Fruit fly (Drosophila melanogaster) whole organism, embryonic: Measurements from ENCODE around the gene CG34238.
A peak's percentile ranks its signal among the peaks of the same experiment; 100 is the strongest.

Experiments used
- Antp ChIP-seq: fragments of 200-800 bp; sonication (Bioruptor generic); optimal IDR thresholded peaks from 3 replicates; lab custom pipeline; 2016; ENCODE audit warnings: missing biosample characterization, missing genetic modification characterization
- B-H2 ChIP-seq: fragments of 200-800 bp; sonication (Bioruptor generic); optimal IDR thresholded peaks from 2 replicates; lab custom pipeline; 2018; ENCODE audit warnings: missing biosample characterization, mild to moderate bottlenecking, missing genetic modification characterization
- C15 ChIP-seq: fragments of 200-800 bp; sonication (Bioruptor generic); IDR thresholded peaks from 3 replicates; pipeline ENCODE4 v1.3.6; 2022; ENCODE audit warnings: missing biosample characterization, missing genetic modification characterization
- CG11504 ChIP-seq: fragments of 200-800 bp; sonication (Bioruptor generic); optimal IDR thresholded peaks from 3 replicates; lab custom pipeline; 2019; ENCODE audit warnings: missing biosample characterization, mild to moderate bottlenecking, missing genetic modification characterization, moderate library complexity
- CG12236 ChIP-seq: fragments of 200-800 bp; sonication (Bioruptor generic); optimal IDR thresholded peaks from 2 replicates; lab custom pipeline; 2016; ENCODE audit warnings: missing biosample characterization, missing genetic modification characterization
- CG12299 ChIP-seq: fragments of 200-800 bp; sonication (Bioruptor generic); optimal IDR thresholded peaks from 2 replicates; lab custom pipeline; 2018; ENCODE audit warnings: missing biosample characterization, mild to moderate bottlenecking, missing genetic modification characterization
- CG14441 ChIP-seq: fragments of 200-800 bp; sonication (Bioruptor generic); IDR thresholded peaks from 2 replicates; pipeline ENCODE4 v1.3.6; 2022; ENCODE audit warnings: missing biosample characterization, missing genetic modification characterization
- CG14667 ChIP-seq: fragments of 200-800 bp; sonication (Bioruptor generic); IDR thresholded peaks from 2 replicates; pipeline ENCODE4 v1.3.6; 2022; ENCODE audit warnings: missing biosample characterization, missing genetic modification characterization
- CG14860 ChIP-seq: fragments of 200-800 bp; sonication (Bioruptor generic); IDR thresholded peaks from 3 replicates; pipeline ENCODE4 v1.3.6; 2022; ENCODE audit warnings: missing biosample characterization, missing genetic modification characterization; ENCODE audit not compliant: partially characterized antibody
- CG15011 ChIP-seq: fragments of 200-800 bp; sonication (Bioruptor generic); optimal IDR thresholded peaks from 3 replicates; lab custom pipeline; 2018; ENCODE audit warnings: missing biosample characterization, mild to moderate bottlenecking, missing genetic modification characterization
- CG15696 ChIP-seq: fragments of 200-800 bp; sonication (Bioruptor generic); optimal IDR thresholded peaks from 2 replicates; lab custom pipeline; 2019; ENCODE audit warnings: missing biosample characterization, mild to moderate bottlenecking, missing genetic modification characterization, moderate library complexity
- CG17912 ChIP-seq: fragments of 200-800 bp; sonication (Bioruptor generic); optimal IDR thresholded peaks from 2 replicates; lab custom pipeline; 2018; ENCODE audit warnings: missing biosample characterization, mild to moderate bottlenecking, missing genetic modification characterization
- CG18619 ChIP-seq: fragments of 200-800 bp; sonication (Bioruptor generic); optimal IDR thresholded peaks from 3 replicates; lab custom pipeline; 2017; ENCODE audit warnings: missing biosample characterization, mild to moderate bottlenecking, missing genetic modification characterization
- CG2712 ChIP-seq: fragments of 200-800 bp; optimal IDR thresholded peaks from 3 replicates; lab custom pipeline; 2019; ENCODE audit warnings: missing biosample characterization, mild to moderate bottlenecking, missing genetic modification characterization, moderate library complexity
- CG3281 ChIP-seq: fragments of 200-800 bp; sonication (Bioruptor generic); optimal IDR thresholded peaks from 3 replicates; lab custom pipeline; 2017; ENCODE audit warnings: missing biosample characterization, mild to moderate bottlenecking, missing genetic modification characterization
- CG43689 ChIP-seq: fragments of 200-800 bp; sonication (Bioruptor generic); IDR thresholded peaks from 2 replicates; pipeline ENCODE4 v1.3.6; 2022; ENCODE audit warnings: missing biosample characterization, missing genetic modification characterization
- CG4404 ChIP-seq: fragments of 200-800 bp; sonication (Bioruptor generic); IDR thresholded peaks from 2 replicates; pipeline ENCODE4 v1.3.6; 2022; ENCODE audit warnings: missing biosample characterization, missing genetic modification characterization
- CG6683 ChIP-seq: fragments of 200-800 bp; sonication (Bioruptor generic); optimal IDR thresholded peaks from 2 replicates; lab custom pipeline; 2017; ENCODE audit warnings: missing biosample characterization, mild to moderate bottlenecking, missing genetic modification characterization, missing genetic modification reagents
- CG6854 ChIP-seq: fragments of 200-800 bp; sonication (Bioruptor generic); optimal IDR thresholded peaks from 3 replicates; lab custom pipeline; 2017; ENCODE audit warnings: missing biosample characterization, mild to moderate bottlenecking, missing genetic modification characterization
- CG9797 ChIP-seq: fragments of 200-800 bp; sonication (Bioruptor generic); optimal IDR thresholded peaks from 3 replicates; lab custom pipeline; 2018; ENCODE audit warnings: missing biosample characterization, mild to moderate bottlenecking, missing genetic modification characterization
- Dip2 ChIP-seq: fragments of 200-800 bp; sonication (Bioruptor generic); IDR thresholded peaks from 2 replicates; pipeline ENCODE4 v1.3.6; 2022; ENCODE audit warnings: missing biosample characterization, missing genetic modification characterization
- Eip74EF ChIP-seq, 2 experiments: fragments of 200-800 bp in 1 of 2; fragments of >200 bp in 1 of 2; sonication (Bioruptor generic) in 1 of 2; optimal IDR thresholded peaks; 2 replicates each; lab custom pipeline; 2017 to 2019; ENCODE audit warnings: missing biosample characterization in 2 of 2, missing genetic modification characterization in 2 of 2, mild to moderate bottlenecking in 1 of 2, moderate library complexity in 1 of 2
- Fer1 ChIP-seq: fragments of 200-800 bp; sonication (Bioruptor generic); optimal IDR thresholded peaks from 2 replicates; lab custom pipeline; 2017; ENCODE audit warnings: missing biosample characterization, mild to moderate bottlenecking, missing genetic modification characterization
- Fer3 ChIP-seq: fragments of 200-800 bp; sonication (Bioruptor generic); optimal IDR thresholded peaks from 2 replicates; lab custom pipeline; 2018; ENCODE audit warnings: missing biosample characterization, mild to moderate bottlenecking, missing genetic modification characterization, moderate library complexity
- Hmr ChIP-seq: fragments of 200-800 bp; sonication (Bioruptor generic); optimal IDR thresholded peaks from 3 replicates; lab custom pipeline; 2017; ENCODE audit warnings: mild to moderate bottlenecking, missing biosample characterization, missing genetic modification reagents, missing genetic modification characterization
- Kr ChIP-seq: fragments of 200-800 bp; sonication (Bioruptor generic); optimal IDR thresholded peaks from 2 replicates; lab custom pipeline; 2017; ENCODE audit warnings: missing biosample characterization, mild to moderate bottlenecking, missing genetic modification characterization
- Med ChIP-seq: fragments of 200-800 bp; sonication (Bioruptor generic); peaks from one replicate; lab custom pipeline; 2016; ENCODE audit warnings: missing biosample characterization, missing genetic modification characterization, mild to moderate bottlenecking, inconsistent platforms, moderate library complexity
- NC2α ChIP-seq: fragments of 200-800 bp; sonication (Bioruptor generic); optimal IDR thresholded peaks from 2 replicates; lab custom pipeline; 2016; ENCODE audit warnings: missing biosample characterization, missing genetic modification characterization
- Nf-YA ChIP-seq: fragments of 200-800 bp; sonication (Bioruptor generic); IDR thresholded peaks from 2 replicates; pipeline ENCODE4 v1.3.6; 2022; ENCODE audit warnings: missing biosample characterization, missing genetic modification characterization
- Ssrp ChIP-seq: fragments of 200-800 bp; sonication (Bioruptor generic); optimal IDR thresholded peaks from 2 replicates; lab custom pipeline; 2018; ENCODE audit warnings: missing biosample characterization, mild to moderate bottlenecking, missing genetic modification characterization, moderate library complexity
- Xrp1 ChIP-seq: fragments of 200-800 bp; sonication (Bioruptor generic); IDR thresholded peaks from 2 replicates; pipeline ENCODE4 v1.3.6; 2022; ENCODE audit warnings: missing biosample characterization, missing genetic modification characterization
- bcd ChIP-seq: fragments of 200-800 bp; sonication (Bioruptor generic); optimal IDR thresholded peaks from 2 replicates; lab custom pipeline; 2017; ENCODE audit warnings: missing biosample characterization, mild to moderate bottlenecking, missing genetic modification characterization
- ci ChIP-seq: fragments of 200-800 bp; sonication (Bioruptor generic); IDR thresholded peaks from 3 replicates; pipeline ENCODE4 v1.3.6; 2022; ENCODE audit warnings: missing biosample characterization, missing genetic modification characterization
- dm ChIP-seq: fragments of 200-800 bp; sonication (Bioruptor generic); optimal IDR thresholded peaks from 3 replicates; lab custom pipeline; 2016; ENCODE audit warnings: missing biosample characterization, missing genetic modification characterization
- fd96Cb ChIP-seq: fragments of 200-800 bp; sonication (Bioruptor generic); optimal IDR thresholded peaks from 2 replicates; lab custom pipeline; 2018; ENCODE audit warnings: missing biosample characterization, mild to moderate bottlenecking, missing genetic modification characterization, moderate library complexity
- gcm ChIP-seq: fragments of 200-800 bp; sonication (Bioruptor generic); optimal IDR thresholded peaks from 2 replicates; lab custom pipeline; 2019; ENCODE audit warnings: missing biosample characterization, mild to moderate bottlenecking, missing genetic modification characterization, moderate library complexity
- jigr1 ChIP-seq: fragments of 200-800 bp; sonication (Bioruptor generic); IDR thresholded peaks from 3 replicates; pipeline ENCODE4 v1.3.6; 2022; ENCODE audit warnings: missing biosample characterization, missing genetic modification characterization
- mld ChIP-seq: fragments of 200-800 bp; sonication (Bioruptor generic); IDR thresholded peaks from 3 replicates; pipeline ENCODE4 v1.3.6; 2022; ENCODE audit warnings: missing biosample characterization, missing genetic modification characterization; ENCODE audit not compliant: partially characterized antibody
- pfk ChIP-seq: fragments of 200-800 bp; sonication (Bioruptor generic); optimal IDR thresholded peaks from 2 replicates; lab custom pipeline; 2018; ENCODE audit warnings: missing biosample characterization, mild to moderate bottlenecking, missing genetic modification characterization, moderate library complexity
- pros ChIP-seq: fragments of 200-800 bp; sonication (Bioruptor generic); optimal IDR thresholded peaks from 3 replicates; lab custom pipeline; 2019; ENCODE audit warnings: missing biosample characterization, mild to moderate bottlenecking, missing genetic modification characterization, moderate library complexity
- schlank ChIP-seq: fragments of 200-800 bp; sonication (Bioruptor generic); optimal IDR thresholded peaks from 2 replicates; lab custom pipeline; 2018; ENCODE audit warnings: missing biosample characterization, mild to moderate bottlenecking, missing genetic modification characterization
- scrt ChIP-seq: fragments of 200-800 bp; sonication (Bioruptor generic); optimal IDR thresholded peaks from 2 replicates; lab custom pipeline; 2018; ENCODE audit warnings: missing biosample characterization, mild to moderate bottlenecking, missing genetic modification characterization, moderate library complexity
- shn ChIP-seq: fragments of 200-800 bp; sonication (Bioruptor generic); optimal IDR thresholded peaks from 3 replicates; lab custom pipeline; 2016; ENCODE audit warnings: missing biosample characterization, missing genetic modification characterization
- sim ChIP-seq: fragments of 200-800 bp; sonication (Bioruptor generic); IDR thresholded peaks from 2 replicates; pipeline ENCODE4 v1.3.6; 2022; ENCODE audit warnings: missing biosample characterization, missing genetic modification characterization
- stwl ChIP-seq: fragments of 200-800 bp; sonication (Bioruptor generic); optimal IDR thresholded peaks from 3 replicates; lab custom pipeline; 2018; ENCODE audit warnings: missing biosample characterization, mild to moderate bottlenecking, missing genetic modification characterization, moderate library complexity
- tup ChIP-seq: fragments of 200-800 bp; sonication (Bioruptor generic); optimal IDR thresholded peaks from 2 replicates; lab custom pipeline; 2016; ENCODE audit warnings: missing biosample characterization, mild to moderate bottlenecking, missing genetic modification characterization, moderate library complexity
- wdn ChIP-seq: fragments of 200-800 bp; sonication (Bioruptor generic); IDR thresholded peaks from 2 replicates; pipeline ENCODE4 v1.3.6; 2022; ENCODE audit warnings: missing biosample characterization, missing genetic modification characterization
- zen2 ChIP-seq: fragments of 200-800 bp; sonication (Bioruptor generic); IDR thresholded peaks from 3 replicates; pipeline ENCODE4 v1.3.6; 2022; ENCODE audit warnings: missing biosample characterization, missing genetic modification characterization; ENCODE audit not compliant: partially characterized antibody

CG34238 gene

DNA sequence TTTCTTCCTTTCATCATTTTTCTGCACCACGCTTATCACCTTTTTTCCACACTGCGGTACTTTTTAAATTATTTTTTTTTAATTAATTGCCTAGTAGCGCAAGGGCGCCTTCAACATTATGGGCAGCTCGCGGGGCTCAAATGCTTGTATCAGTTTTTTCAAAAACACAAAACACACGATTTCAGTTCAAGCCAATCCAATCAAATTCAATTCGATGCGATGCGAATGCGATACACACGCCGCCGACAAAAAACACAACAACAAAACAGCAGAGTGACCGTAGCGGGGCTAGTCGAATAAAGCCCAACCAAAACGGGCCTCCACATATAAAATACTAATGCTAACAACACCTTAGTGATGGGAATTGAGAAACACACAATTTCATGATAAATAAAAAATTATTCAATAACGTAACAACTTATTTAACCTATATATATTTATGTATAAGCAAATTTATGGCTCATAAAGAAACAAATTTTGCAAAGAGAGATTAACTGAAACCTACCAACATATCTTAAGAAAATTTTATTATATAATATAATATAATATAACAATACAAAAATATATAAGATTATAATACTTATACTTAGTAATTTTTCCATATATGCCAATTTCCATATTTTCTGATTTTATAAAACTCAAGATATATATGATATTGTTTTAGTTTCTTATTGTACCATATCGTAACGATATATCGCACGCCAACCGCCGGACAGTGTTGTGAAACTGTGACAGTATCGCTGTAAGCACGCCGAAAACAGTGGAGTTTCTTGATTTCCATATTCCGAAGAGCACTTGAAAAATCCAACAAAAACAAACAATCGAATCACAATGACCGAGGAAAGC, 34.7 kb downstream of the CG34238 start, which contains the start of the genes CG32066 and CG8003 (continued):
- TF ChIP-seq CG6683 (GFP tag; lab: Kevin White, UChicago) (no peak), C15 (GFP tag; lab: Robert Waterston, UW) (0 out of 3 replicates have a peak, but pooled peaks have one; percentile 8), scrt (GFP tag; lab: Kevin White, UChicago) (peak; percentile 26), CG12299 (peak; percentile 45), sim (GFP tag; lab: Robert Waterston, UW) (no peak), Xrp1 (no peak), Kr (GFP tag; lab: Kevin White, UChicago) (no peak), Eip74EF (GFP tag; optimal IDR thresholded peaks at IDR 0.05; lab: Kevin White, UChicago) (peak in 1 of 2 experiments; percentile 24), CG14860 (GFP tag; lab: Robert Waterston, UW) (peak; percentile 90), dm (GFP tag; lab: Kevin White, UChicago) (peak; percentile 3), Fer3 (tag; lab: Kevin White, UChicago) (peak; percentile 20), stwl (tag; lab: Kevin White, UChicago) (peak; percentile 14), CG43689 (GFP tag; lab: Robert Waterston, UW) (no peak), CG14667 (no peak), Med (GFP tag; lab: Kevin White, UChicago) (peak; percentile 90), Antp (GFP tag; lab: Kevin White, UChicago) (no peak), CG14441 (GFP tag; lab: Robert Waterston, UW) (peak; percentile 31; the same call in 1 of the 2 replicates), pros (no peak), shn (no peak), CG12236 (GFP tag; lab: Kevin White, UChicago) (no peak), gcm (GFP tag; lab: Kevin White, UChicago) (no peak), pfk (GFP tag; lab: Kevin White, UChicago) (no peak), mld (GFP tag; lab: Robert Waterston, UW) (peak; percentile 70; the same call in 2 of the 3 replicates), Fer1 (GFP tag; lab: Kevin White, UChicago) (peak; percentile 68), schlank (tag; lab: Kevin White, UChicago) (no peak), NC2α (GFP tag; lab: Kevin White, UChicago) (no peak), CG2712 (peak; percentile 64), ci (GFP tag; lab: Robert Waterston, UW) (peak; percentile 62; the same call in 2 of the 3 replicates), fd96Cb (no peak), bcd (GFP tag; lab: Kevin White, UChicago) (no peak), tup (no peak), CG15011 (GFP tag; lab: Kevin White, UChicago) (no peak), Ssrp (tag; lab: Kevin White, UChicago) (peak; percentile 22), CG3281 (peak; percentile 43), CG4404 (GFP tag; lab: Robert Waterston, UW) (no peak), CG18619 (GFP tag; lab: Kevin White, UChicago) (peak; percentile 5), Nf-YA (GFP tag; lab: Robert Waterston, UW) (no peak), zen2 (GFP tag; lab: Robert Waterston, UW) (no peak; the same call in 2 of the 3 replicates), CG15696 (tag; lab: Kevin White, UChicago) (peak; percentile 32), Dip2 (GFP tag; lab: Robert Waterston, UW) (no peak), wdn (GFP tag; lab: Robert Waterston, UW) (no peak), CG17912 (GFP tag; lab: Kevin White, UChicago) (no peak), jigr1 (GFP tag; lab: Robert Waterston, UW) (no peak), CG11504 (tag; lab: Kevin White, UChicago) (peak; percentile 50), CG6854 (GFP tag; lab: Kevin White, UChicago) (peak; percentile 36), Hmr (peak; percentile 16), CG9797 (GFP tag; lab: Kevin White, UChicago) (peak; percentile 66), B-H2 (no peak)
